Worm (Caenorhabditis elegans): ENCODE measurements around the gene T04A8.8.

The T04A8.8 gene

ce11 chrIII:4693695-4694094 is at the start of gene T04A8.8:
Gene T04A8.8 (plus strand): TSS chrIII:4693995.
- TF ChIP-seq nhr-25 (tag; optimal IDR thresholded peaks at IDR 0.05) (no peak), nhr-12 (tag; optimal IDR thresholded peaks at IDR 0.05) (no peak), mbf-1 (tag; optimal IDR thresholded peaks at IDR 0.05) (no peak), nhr-77 (tag; optimal IDR thresholded peaks at IDR 0.05) (no peak), lin-39 (tag; optimal IDR thresholded peaks at IDR 0.05) (no peak), blmp-1 (tag; optimal IDR thresholded peaks at IDR 0.05; ENCODE audit: insufficient read depth) (no peak), alr-1 (tag; optimal IDR thresholded peaks at IDR 0.05) (no peak), nhr-6 (tag; optimal IDR thresholded peaks at IDR 0.05) (no peak), ztf-4 (tag; optimal IDR thresholded peaks at IDR 0.05) (no peak), elt-1 (tag; optimal IDR thresholded peaks at IDR 0.05) (no peak), nhr-10 (tag; optimal IDR thresholded peaks at IDR 0.05) (no peak), dmd-4 (tag; optimal IDR thresholded peaks at IDR 0.05) (no peak), unc-39 (tag; optimal IDR thresholded peaks at IDR 0.05) (no peak), egl-27 (tag; optimal IDR thresholded peaks at IDR 0.05) (no peak), nhr-129 (tag; optimal IDR thresholded peaks at IDR 0.05) (no peak), ZK546.5 (tag; optimal IDR thresholded peaks at IDR 0.05) (no peak), nhr-21 (tag; optimal IDR thresholded peaks at IDR 0.05) (no peak), fos-1 (tag; optimal IDR thresholded peaks at IDR 0.05) (no peak)

DNA sequence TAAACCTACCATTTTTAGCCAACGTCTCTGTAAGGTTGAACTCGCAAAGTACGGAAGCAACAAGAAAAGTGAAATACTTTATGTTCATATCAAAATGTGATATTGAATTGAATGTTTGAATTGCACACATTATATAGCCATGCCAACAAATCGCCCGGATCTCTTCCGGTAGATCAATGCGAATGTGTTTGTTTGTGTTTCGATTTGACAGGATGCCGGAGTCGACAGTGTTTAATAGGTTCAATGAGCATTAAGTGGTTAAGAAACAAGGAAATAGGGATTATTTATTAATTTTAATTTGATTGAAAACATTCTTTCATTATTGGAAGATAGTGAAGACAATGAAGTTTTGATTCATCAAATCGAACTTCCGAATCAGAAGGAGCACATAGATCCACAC is 47.5 kb upstream of the T04A8.8 start, which contains the start of gene pqn-29:
Gene pqn-29 (minus strand): TSS at position 101 of the 400 bp plus-strand sequence.
- TF ChIP-seq lin-11 (tag; optimal IDR thresholded peaks at IDR 0.05) = no peak
- no peak for TF ChIP-seq egl-27 (tag; optimal IDR thresholded peaks at IDR 0.05)
- no peak for TF ChIP-seq nhr-237 (tag; optimal IDR thresholded peaks at IDR 0.05)
- no peak for TF ChIP-seq mbf-1 (tag; optimal IDR thresholded peaks at IDR 0.05)
- TF ChIP-seq dmd-4 (tag; optimal IDR thresholded peaks at IDR 0.05) = no peak
- TF ChIP-seq F13H6.1 (tag; optimal IDR thresholded peaks at IDR 0.05) = no peak
- TF ChIP-seq nhr-129 (tag; optimal IDR thresholded peaks at IDR 0.05) = no peak
- TF ChIP-seq aly-2 (tag; optimal IDR thresholded peaks at IDR 0.05) = no peak
- no peak for TF ChIP-seq elt-1 (tag; optimal IDR thresholded peaks at IDR 0.05)
- no peak for TF ChIP-seq nhr-6 (tag; optimal IDR thresholded peaks at IDR 0.05)
- no peak for TF ChIP-seq skn-1 (tag; optimal IDR thresholded peaks at IDR 0.05)
- TF ChIP-seq snpc-4 (tag; optimal IDR thresholded peaks at IDR 0.05) = no peak
- TF ChIP-seq gmeb-1 (tag; optimal IDR thresholded peaks at IDR 0.05) = no peak
- TF ChIP-seq sma-3 (GFP tag; optimal IDR thresholded peaks at IDR 0.05) = no peak
- TF ChIP-seq nhr-21 (tag; optimal IDR thresholded peaks at IDR 0.05) = no peak
- no peak for TF ChIP-seq ztf-11 (tag; optimal IDR thresholded peaks at IDR 0.05)
- no peak for TF ChIP-seq R02D3.7 (tag; optimal IDR thresholded peaks at IDR 0.05)

ce11 chrIII:4647341-4647740 is 46.5 kb upstream of the T04A8.8 start:
- TF ChIP-seq blmp-1 (tag; optimal IDR thresholded peaks at IDR 0.05; ENCODE audit: insufficient read depth) = no peak

ce11 chrIII:4647878-4648277 is 45.9 kb upstream of the T04A8.8 start, which contains the start of gene T23F11.6:
Gene T23F11.6 (minus strand): TSS chrIII:4647922.
- TF ChIP-seq crh-2 (tag; optimal IDR thresholded peaks at IDR 0.05) (peak; percentile 5), fos-1 (tag; optimal IDR thresholded peaks at IDR 0.05) (peak; percentile 63), nhr-12 (tag; optimal IDR thresholded peaks at IDR 0.05) (no peak)

ce11 chrIII:4649363-4649768 is 44.4 kb upstream of the T04A8.8 start:
- TF ChIP-seq nhr-77 (tag; optimal IDR thresholded peaks at IDR 0.05) (no peak), lin-13 (GFP tag; optimal IDR thresholded peaks at IDR 0.05) (peak; percentile 81), lin-39 (tag; optimal IDR thresholded peaks at IDR 0.05) (no peak), skn-1 (tag; optimal IDR thresholded peaks at IDR 0.05) (peak; percentile 65), snpc-4 (tag; optimal IDR thresholded peaks at IDR 0.05) (peak; percentile 55), crh-2 (tag; optimal IDR thresholded peaks at IDR 0.05) (peak; percentile 92), ZK546.5 (tag; optimal IDR thresholded peaks at IDR 0.05) (no peak), C34F6.9 (tag; optimal IDR thresholded peaks at IDR 0.05) (peak; percentile 99), sma-9 (GFP tag; optimal IDR thresholded peaks at IDR 0.05) (peak; percentile 99), sma-9 (tag; optimal IDR thresholded peaks at IDR 0.05) (peak; percentile 87), elt-1 (tag; optimal IDR thresholded peaks at IDR 0.05) (no peak), unc-39 (tag; optimal IDR thresholded peaks at IDR 0.05) (no peak), unc-62 (GFP tag; optimal IDR thresholded peaks at IDR 0.05) (no peak), peb-1 (tag; optimal IDR thresholded peaks at IDR 0.05) (no peak), mbf-1 (tag; optimal IDR thresholded peaks at IDR 0.05) (no peak), ztf-4 (tag; optimal IDR thresholded peaks at IDR 0.05) (peak; percentile 54), lin-11 (tag; optimal IDR thresholded peaks at IDR 0.05) (peak; percentile 94), zag-1 (tag; optimal IDR thresholded peaks at IDR 0.05) (peak; percentile 86), aly-2 (tag; optimal IDR thresholded peaks at IDR 0.05) (no peak), ztf-11 (tag; optimal IDR thresholded peaks at IDR 0.05) (no peak), gmeb-1 (tag; optimal IDR thresholded peaks at IDR 0.05) (peak; percentile 81), egl-27 (tag; optimal IDR thresholded peaks at IDR 0.05) (peak; percentile 94), sem-4 (tag; optimal IDR thresholded peaks at IDR 0.05) (peak; percentile 95), ceh-82 (tag; optimal IDR thresholded peaks at IDR 0.05) (peak; percentile 39), nhr-25 (tag; optimal IDR thresholded peaks at IDR 0.05) (peak; percentile 96), alr-1 (tag; optimal IDR thresholded peaks at IDR 0.05) (no peak), nhr-12 (tag; optimal IDR thresholded peaks at IDR 0.05) (peak; percentile 13), nhr-23 (tag; optimal IDR thresholded peaks at IDR 0.05) (no peak), nhr-237 (tag; optimal IDR thresholded peaks at IDR 0.05) (no peak), ceh-16 (tag; optimal IDR thresholded peaks at IDR 0.05) (no peak), nhr-10 (tag; optimal IDR thresholded peaks at IDR 0.05) (peak; percentile 7), nhr-21 (tag; optimal IDR thresholded peaks at IDR 0.05) (peak; percentile 98), Y55F3AM.14 (GFP tag; optimal IDR thresholded peaks at IDR 0.05) (peak; percentile 91), blmp-1 (tag; optimal IDR thresholded peaks at IDR 0.05; ENCODE audit: insufficient read depth) (peak; percentile 89), elt-3 (tag; optimal IDR thresholded peaks at IDR 0.05) (no peak)
